Fruit fly (Drosophila melanogaster) Kc167 (cell line): ENCODE data around the gene red.

Experiments used
- Sin3A ChIP-seq: fragments of >200 bp; optimal IDR thresholded peaks from 2 replicates; lab custom pipeline; 2018; ENCODE audit warnings: missing external identifiers
- psq ChIP-seq: fragments of >200 bp; optimal IDR thresholded peaks from 2 replicates; lab custom pipeline; 2017; ENCODE audit warnings: missing external identifiers

DNA sequence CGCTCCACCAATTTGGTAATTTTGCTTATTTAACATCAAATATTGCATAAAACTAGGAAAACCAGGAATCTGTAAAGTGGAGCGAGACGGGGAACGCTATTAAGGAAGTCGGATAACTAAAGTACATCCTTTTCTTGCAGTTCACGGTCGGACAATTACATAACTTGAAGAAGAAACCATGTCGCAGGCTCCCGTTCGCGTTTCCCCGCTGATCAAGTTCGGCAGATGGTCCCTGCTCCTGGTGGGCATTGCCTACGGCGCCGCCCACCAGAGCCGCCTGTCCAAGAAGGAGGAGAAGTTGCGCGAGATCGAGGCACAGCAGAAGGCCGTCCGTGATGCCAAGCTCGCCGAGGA lies 38.2 kb downstream of the red start:
- TF ChIP-seq Sin3A (lab: Kevin White, UChicago) (no peak), psq (no peak)
